Fruit fly (Drosophila melanogaster) whole organism, embryonic: ENCODE results near the gene St2.

ENCODE experiments used
- B-H1 ChIP-seq: fragments of 200-800 bp; sonication (Bioruptor generic); IDR thresholded peaks from 3 replicates; pipeline ENCODE4 v1.3.6; 2022; ENCODE audit warnings: missing biosample characterization, missing genetic modification characterization
- CG10366 ChIP-seq: fragments of 200-800 bp; sonication (Bioruptor generic); IDR thresholded peaks from 2 replicates; pipeline ENCODE4 v1.3.6; 2022; ENCODE audit warnings: missing biosample characterization, missing genetic modification characterization
- CG11085 ChIP-seq: fragments of 200-800 bp; sonication (Bioruptor generic); IDR thresholded peaks from 2 replicates; pipeline ENCODE4 v1.3.6; 2022; ENCODE audit warnings: missing biosample characterization, missing genetic modification characterization
- CG12155 ChIP-seq: fragments of 200-800 bp; sonication (Bioruptor generic); optimal IDR thresholded peaks from 3 replicates; lab custom pipeline; 2016; ENCODE audit warnings: missing biosample characterization, missing genetic modification characterization
- CG12942 ChIP-seq: fragments of 200-800 bp; sonication (Bioruptor generic); optimal IDR thresholded peaks from 3 replicates; lab custom pipeline; 2016; ENCODE audit warnings: missing biosample characterization, missing genetic modification characterization
- CG14014 ChIP-seq: fragments of 200-800 bp; sonication (Bioruptor generic); IDR thresholded peaks from 2 replicates; pipeline ENCODE4 v1.3.6; 2022; ENCODE audit warnings: missing biosample characterization, missing genetic modification characterization
- CG14441 ChIP-seq: fragments of 200-800 bp; sonication (Bioruptor generic); IDR thresholded peaks from 2 replicates; pipeline ENCODE4 v1.3.6; 2022; ENCODE audit warnings: missing biosample characterization, missing genetic modification characterization
- CG1529 ChIP-seq: fragments of 200-800 bp; sonication (Bioruptor generic); optimal IDR thresholded peaks from 3 replicates; lab custom pipeline; 2018; ENCODE audit warnings: missing biosample characterization, missing genetic modification characterization
- CG15479 ChIP-seq: fragments of 200-800 bp; sonication (Bioruptor generic); optimal IDR thresholded peaks from 3 replicates; lab custom pipeline; 2019; ENCODE audit warnings: missing biosample characterization, mild to moderate bottlenecking, missing genetic modification characterization, moderate library complexity
- CG16813 ChIP-seq: fragments of 200-800 bp; sonication (Bioruptor generic); IDR thresholded peaks from 3 replicates; pipeline ENCODE4 v1.3.6; 2022; ENCODE audit warnings: missing biosample characterization, missing genetic modification characterization; ENCODE audit not compliant: partially characterized antibody
- CG16815 ChIP-seq: fragments of 200-800 bp; sonication (Bioruptor generic); optimal IDR thresholded peaks from 3 replicates; lab custom pipeline; 2017; ENCODE audit warnings: missing biosample characterization, mild to moderate bottlenecking, missing genetic modification characterization
- CG30403 ChIP-seq: fragments of 200-800 bp; sonication (Bioruptor generic); optimal IDR thresholded peaks from 3 replicates; lab custom pipeline; 2016; ENCODE audit warnings: missing biosample characterization, missing genetic modification characterization
- CG3281 ChIP-seq: fragments of 200-800 bp; sonication (Bioruptor generic); optimal IDR thresholded peaks from 3 replicates; lab custom pipeline; 2017; ENCODE audit warnings: missing biosample characterization, mild to moderate bottlenecking, missing genetic modification characterization
- CG34422 ChIP-seq: fragments of 200-800 bp; sonication (Bioruptor generic); IDR thresholded peaks from 3 replicates; pipeline ENCODE4 v1.3.6; 2022; ENCODE audit warnings: missing biosample characterization, missing genetic modification characterization
- CG6791 ChIP-seq: fragments of 200-800 bp; sonication (Bioruptor generic); IDR thresholded peaks from 3 replicates; pipeline ENCODE4 v1.3.6; 2022; ENCODE audit warnings: missing biosample characterization, missing genetic modification characterization; ENCODE audit not compliant: partially characterized antibody
- CG8388 ChIP-seq: fragments of 200-800 bp; sonication (Bioruptor generic); optimal IDR thresholded peaks from 2 replicates; lab custom pipeline; 2019; ENCODE audit warnings: missing biosample characterization, mild to moderate bottlenecking, missing genetic modification characterization, moderate library complexity
- CG8478 ChIP-seq: fragments of >200 bp; optimal IDR thresholded peaks from 2 replicates; lab custom pipeline; 2018
- D ChIP-seq, 2 experiments: fragments of 200-800 bp in 1 of 2; fragments of >200 bp in 1 of 2; sonication (Bioruptor generic) in 1 of 2; optimal IDR thresholded peaks; 2 replicates in 1 of 2; 3 replicates in 1 of 2; lab custom pipeline; 2017; ENCODE audit warnings: mild to moderate bottlenecking in 1 of 2, missing biosample characterization in 1 of 2, missing genetic modification characterization in 1 of 2, missing genetic modification reagents in 1 of 2
- Dp ChIP-seq: fragments of 200-800 bp; sonication (Bioruptor generic); optimal IDR thresholded peaks from 2 replicates; lab custom pipeline; 2018; ENCODE audit warnings: missing biosample characterization, mild to moderate bottlenecking, missing genetic modification characterization, moderate library complexity
- Fer1 ChIP-seq: fragments of 200-800 bp; sonication (Bioruptor generic); optimal IDR thresholded peaks from 2 replicates; lab custom pipeline; 2017; ENCODE audit warnings: missing biosample characterization, mild to moderate bottlenecking, missing genetic modification characterization
- Gug ChIP-seq: fragments of 200-800 bp; sonication (Bioruptor generic); IDR thresholded peaks from 4 replicates; pipeline ENCODE4 v1.3.6; 2022; ENCODE audit warnings: missing biosample characterization, missing genetic modification characterization
- HmgZ ChIP-seq: fragments of 200-800 bp; sonication (Bioruptor generic); optimal IDR thresholded peaks from 2 replicates; lab custom pipeline; 2018; ENCODE audit warnings: missing biosample characterization, mild to moderate bottlenecking, missing genetic modification characterization
- MBD-R2 ChIP-seq: fragments of 200-800 bp; sonication (Bioruptor generic); IDR thresholded peaks from 2 replicates; pipeline ENCODE4 v1.3.6; 2022; ENCODE audit warnings: missing biosample characterization, missing genetic modification characterization
- Nf-YC ChIP-seq: fragments of 200-800 bp; optimal IDR thresholded peaks from 3 replicates; lab custom pipeline; 2019; ENCODE audit warnings: missing biosample characterization, mild to moderate bottlenecking, missing genetic modification characterization, moderate library complexity
- Oaz ChIP-seq: fragments of 200-800 bp; sonication (Bioruptor generic); IDR thresholded peaks from 2 replicates; pipeline ENCODE4 v1.3.6; 2022; ENCODE audit warnings: missing biosample characterization, missing genetic modification characterization
- Rfx ChIP-seq: fragments of 200-800 bp; sonication (Bioruptor generic); IDR thresholded peaks from 2 replicates; pipeline ENCODE4 v1.3.6; 2022; ENCODE audit warnings: missing biosample characterization, missing genetic modification characterization
- Sry-β ChIP-seq: fragments of 200-800 bp; sonication (Bioruptor generic); optimal IDR thresholded peaks from 2 replicates; lab custom pipeline; 2018; ENCODE audit warnings: missing biosample characterization, mild to moderate bottlenecking, missing genetic modification characterization, moderate library complexity
- aop ChIP-seq: fragments of 200-800 bp; sonication (Bioruptor generic); IDR thresholded peaks from 2 replicates; pipeline ENCODE4 v1.3.6; 2022; ENCODE audit warnings: missing biosample characterization, missing genetic modification characterization
- cas ChIP-seq: fragments of 200-800 bp; sonication (Bioruptor generic); IDR thresholded peaks from 2 replicates; pipeline ENCODE4 v1.3.6; 2022; ENCODE audit warnings: missing biosample characterization, missing genetic modification characterization
- caup ChIP-seq: fragments of 200-800 bp; sonication (Bioruptor generic); optimal IDR thresholded peaks from 3 replicates; lab custom pipeline; 2017; ENCODE audit warnings: missing biosample characterization, mild to moderate bottlenecking, missing genetic modification characterization, moderate library complexity; ENCODE audit not compliant: severe bottlenecking
- ci ChIP-seq: fragments of 200-800 bp; sonication (Bioruptor generic); IDR thresholded peaks from 3 replicates; pipeline ENCODE4 v1.3.6; 2022; ENCODE audit warnings: missing biosample characterization, missing genetic modification characterization
- crc ChIP-seq: fragments of 200-800 bp; sonication (Bioruptor generic); optimal IDR thresholded peaks from 2 replicates; lab custom pipeline; 2016; ENCODE audit warnings: missing biosample characterization, missing genetic modification characterization
- dan ChIP-seq: fragments of 200-800 bp; sonication (Bioruptor generic); IDR thresholded peaks from 2 replicates; pipeline ENCODE4 v1.3.6; 2022; ENCODE audit warnings: missing biosample characterization, missing genetic modification characterization
- dimm ChIP-seq: fragments of 200-800 bp; sonication (Bioruptor generic); IDR thresholded peaks from 2 replicates; pipeline ENCODE4 v1.3.6; 2022; ENCODE audit warnings: missing biosample characterization, missing genetic modification characterization
- fd64A ChIP-seq: fragments of 200-800 bp; sonication (Bioruptor generic); optimal IDR thresholded peaks from 3 replicates; lab custom pipeline; 2018; ENCODE audit warnings: missing biosample characterization, mild to moderate bottlenecking, missing genetic modification characterization
- fd96Cb ChIP-seq: fragments of 200-800 bp; sonication (Bioruptor generic); optimal IDR thresholded peaks from 2 replicates; lab custom pipeline; 2018; ENCODE audit warnings: missing biosample characterization, mild to moderate bottlenecking, missing genetic modification characterization, moderate library complexity
- gcm ChIP-seq: fragments of 200-800 bp; sonication (Bioruptor generic); optimal IDR thresholded peaks from 2 replicates; lab custom pipeline; 2019; ENCODE audit warnings: missing biosample characterization, mild to moderate bottlenecking, missing genetic modification characterization, moderate library complexity
- hkb ChIP-seq, 2 experiments: fragments of 200-800 bp in 1 of 2; fragments of >200 bp in 1 of 2; sonication (Bioruptor generic) in 1 of 2; IDR thresholded peaks in 1 of 2; optimal IDR thresholded peaks in 1 of 2; 2 replicates each; pipeline versions ENCODE4 v1.3.6 to Lab custom; 2017 to 2022; ENCODE audit warnings: missing biosample characterization in 1 of 2, missing genetic modification characterization in 1 of 2
- klu ChIP-seq: fragments of 200-800 bp; sonication (Bioruptor generic); IDR thresholded peaks from 2 replicates; pipeline ENCODE4 v1.3.6; 2022; ENCODE audit warnings: missing biosample characterization, missing genetic modification characterization
- nerfin-1 ChIP-seq: fragments of 200-800 bp; sonication (Bioruptor generic); optimal IDR thresholded peaks from 3 replicates; lab custom pipeline; 2019; ENCODE audit warnings: missing biosample characterization, mild to moderate bottlenecking, missing genetic modification characterization, moderate library complexity
- odd ChIP-seq: fragments of 200-800 bp; sonication (Bioruptor generic); optimal IDR thresholded peaks from 2 replicates; lab custom pipeline; 2017; ENCODE audit warnings: missing biosample characterization, mild to moderate bottlenecking, missing genetic modification characterization
- otp ChIP-seq: fragments of 200-800 bp; sonication (Bioruptor generic); IDR thresholded peaks from 3 replicates; pipeline ENCODE4, ENCODE4 v1.3.6; 2022; ENCODE audit warnings: missing biosample characterization, missing genetic modification characterization
- pros ChIP-seq: fragments of 200-800 bp; sonication (Bioruptor generic); optimal IDR thresholded peaks from 3 replicates; lab custom pipeline; 2019; ENCODE audit warnings: missing biosample characterization, mild to moderate bottlenecking, missing genetic modification characterization, moderate library complexity
- seq ChIP-seq: fragments of 200-800 bp; sonication (Bioruptor generic); IDR thresholded peaks from 2 replicates; pipeline ENCODE4 v1.3.6; 2022; ENCODE audit warnings: missing biosample characterization, missing genetic modification characterization
- sob ChIP-seq: fragments of 200-800 bp; sonication (Bioruptor generic); IDR thresholded peaks from 2 replicates; pipeline ENCODE4 v1.3.6; 2022; ENCODE audit warnings: missing biosample characterization, missing genetic modification characterization
- stwl ChIP-seq: fragments of 200-800 bp; sonication (Bioruptor generic); optimal IDR thresholded peaks from 3 replicates; lab custom pipeline; 2018; ENCODE audit warnings: missing biosample characterization, mild to moderate bottlenecking, missing genetic modification characterization, moderate library complexity
- unc-4 ChIP-seq: fragments of 200-800 bp; sonication (Bioruptor generic); IDR thresholded peaks from 2 replicates; pipeline ENCODE4 v1.3.6; 2022; ENCODE audit warnings: missing biosample characterization, missing genetic modification characterization; ENCODE audit not compliant: partially characterized antibody
- wor ChIP-seq: fragments of 200-800 bp; sonication (Bioruptor generic); IDR thresholded peaks from 2 replicates; pipeline ENCODE4 v1.3.6; 2022; ENCODE audit warnings: missing biosample characterization, missing genetic modification characterization
- zfh1 ChIP-seq: fragments of 200-800 bp; sonication (Bioruptor generic); IDR thresholded peaks from 3 replicates; pipeline ENCODE4 v1.3.6; 2022; ENCODE audit warnings: missing biosample characterization, missing genetic modification characterization

St2 gene

dm6 chr3R:9245576-9246200 is 6.0 kb upstream of the St2 start, which contains the start of gene Vps15 (continued):
- peak; percentile 85 for TF ChIP-seq Fer1
- peak; percentile 84 for TF ChIP-seq CG14014
- TF ChIP-seq CG16813 (GFP tag; lab: Robert Waterston, UW): peak; percentile 82
- no peak for TF ChIP-seq dan
- TF ChIP-seq Sry-β (GFP tag; lab: Kevin White, UChicago): no peak
- TF ChIP-seq HmgZ (tag; lab: Kevin White, UChicago): peak; percentile 85
- TF ChIP-seq CG1529 (GFP tag; lab: Kevin White, UChicago): peak; percentile 43
- TF ChIP-seq klu (GFP tag; lab: Robert Waterston, UW): peak; percentile 50; the same call in 1 of the 2 replicates
- TF ChIP-seq dimm: no peak
- TF ChIP-seq pros (GFP tag; lab: Kevin White, UChicago): no peak
- TF ChIP-seq unc-4 (GFP tag; lab: Robert Waterston, UW): peak; percentile 92
- no peak for TF ChIP-seq Oaz (GFP tag; lab: Robert Waterston, UW)
- TF ChIP-seq MBD-R2 (GFP tag; lab: Robert Waterston, UW): peak; percentile 73
- TF ChIP-seq Rfx (GFP tag; lab: Robert Waterston, UW): peak; percentile 84
- TF ChIP-seq Nf-YC (tag; lab: Kevin White, UChicago): peak; percentile 72
- TF ChIP-seq nerfin-1 (tag; lab: Kevin White, UChicago): peak; percentile 74
- peak; percentile 63 for TF ChIP-seq stwl (tag; lab: Kevin White, UChicago)
- peak; percentile 76 for TF ChIP-seq CG8388 (GFP tag; lab: Kevin White, UChicago)
- peak; percentile 36 for TF ChIP-seq crc (GFP tag; lab: Kevin White, UChicago)
- no peak; the same call in 1 of the 2 replicates for TF ChIP-seq wor (GFP tag; lab: Robert Waterston, UW)
- TF ChIP-seq caup (GFP tag; lab: Kevin White, UChicago): peak; percentile 52
- TF ChIP-seq CG6791: peak; percentile 65; the same call in 2 of the 3 replicates
- TF ChIP-seq seq (GFP tag; lab: Robert Waterston, UW): no peak
- TF ChIP-seq fd64A (GFP tag; lab: Kevin White, UChicago): no peak
- TF ChIP-seq sob: peak; percentile 81
- TF ChIP-seq CG3281 (GFP tag; lab: Kevin White, UChicago): peak; percentile 72
- TF ChIP-seq CG14441: peak; percentile 44
- TF ChIP-seq hkb (optimal IDR thresholded peaks at IDR 0.05; lab: Kevin White, UChicago): no peak
- TF ChIP-seq hkb (GFP tag; IDR thresholded peaks at IDR 0.05; lab: Robert Waterston, UW): peak; percentile 75
- TF ChIP-seq CG10366: peak; percentile 60
- no peak for TF ChIP-seq Gug
- TF ChIP-seq CG8478 (lab: Kevin White, UChicago): no peak
- no peak for TF ChIP-seq aop
- TF ChIP-seq CG34422: peak; percentile 54; the same call in 1 of the 3 replicates
- peak; percentile 15 for TF ChIP-seq CG16815 (GFP tag; lab: Kevin White, UChicago)
- peak; percentile 71 for TF ChIP-seq fd96Cb (tag; lab: Kevin White, UChicago)
- TF ChIP-seq otp (GFP tag; lab: Robert Waterston, UW): no peak; the same call in 2 of the 3 replicates
- TF ChIP-seq D (optimal IDR thresholded peaks at IDR 0.05; lab: Kevin White, UChicago): no peak
- peak; percentile 26 for TF ChIP-seq D (GFP tag; optimal IDR thresholded peaks at IDR 0.05; lab: Kevin White, UChicago)
- peak; percentile 43; the same call in 2 of the 3 replicates for TF ChIP-seq B-H1 (GFP tag; lab: Robert Waterston, UW)
- TF ChIP-seq CG30403 (GFP tag; lab: Kevin White, UChicago): peak; percentile 86
- peak; percentile 91 for TF ChIP-seq Dp (GFP tag; lab: Kevin White, UChicago)
- peak; percentile 77 for TF ChIP-seq ci (GFP tag; lab: Robert Waterston, UW)
- TF ChIP-seq CG12942 (GFP tag; lab: Kevin White, UChicago): peak; percentile 53
- peak; percentile 34; the same call in 1 of the 2 replicates for TF ChIP-seq CG11085 (GFP tag; lab: Robert Waterston, UW)
- TF ChIP-seq cas (GFP tag; lab: Robert Waterston, UW): peak; percentile 50; the same call in 1 of the 2 replicates
- peak; percentile 81 for TF ChIP-seq zfh1 (GFP tag; lab: Robert Waterston, UW)
- TF ChIP-seq gcm: peak; percentile 56
- peak; percentile 72 for TF ChIP-seq CG12155
- TF ChIP-seq odd (GFP tag; lab: Kevin White, UChicago): peak; percentile 17
- no peak for TF ChIP-seq CG15479 (GFP tag; lab: Kevin White, UChicago)
